Fruit fly (Drosophila melanogaster) Kc167 (cell line): Measurements from ENCODE around the gene dpr9.

Experiments
- Myc ChIP-seq: fragments of >200 bp; optimal IDR thresholded peaks from 2 replicates; lab custom pipeline; 2017; ENCODE audit warnings: missing external identifiers
- Sin3A ChIP-seq: fragments of >200 bp; optimal IDR thresholded peaks from 2 replicates; lab custom pipeline; 2018; ENCODE audit warnings: missing external identifiers
- h ChIP-seq: fragments of >200 bp; optimal IDR thresholded peaks from 3 replicates; lab custom pipeline; 2018; ENCODE audit warnings: missing external identifiers
- insv ChIP-seq: fragments of >200 bp; optimal IDR thresholded peaks from 3 replicates; lab custom pipeline; 2018; ENCODE audit warnings: missing external identifiers
- psq ChIP-seq: fragments of >200 bp; optimal IDR thresholded peaks from 2 replicates; lab custom pipeline; 2017; ENCODE audit warnings: missing external identifiers
- ttk ChIP-seq: sonication (Bioruptor generic); optimal IDR thresholded peaks from 2 replicates; lab custom pipeline; 2017; ENCODE audit warnings: missing external identifiers

The dpr9 gene

DNA sequence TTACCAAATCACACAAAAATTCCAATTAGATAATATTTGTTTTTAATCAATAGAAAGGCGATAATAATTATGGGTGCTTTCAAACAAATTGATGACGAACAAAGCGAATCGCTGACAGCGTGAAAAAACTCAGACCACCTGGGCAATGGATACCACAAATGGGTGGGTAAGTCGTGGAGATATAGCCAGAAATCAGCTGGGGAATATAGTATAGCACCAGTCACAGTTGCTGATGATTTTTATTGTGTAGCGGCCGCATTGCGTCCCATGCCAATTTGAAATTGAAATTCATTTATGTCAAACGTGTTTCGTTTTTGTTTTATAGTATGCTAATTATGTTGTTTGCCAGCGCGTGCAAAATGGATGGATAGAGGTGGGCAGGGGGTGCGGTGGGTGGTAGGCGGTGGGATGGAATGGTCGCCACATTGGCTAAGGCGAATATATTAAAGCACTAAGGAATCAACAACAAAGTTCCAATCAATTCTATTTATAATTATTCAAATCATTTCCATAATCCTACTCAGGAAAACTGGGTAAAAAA, 6.7 kb upstream of the dpr9 start:
- TF ChIP-seq Sin3A (no peak), psq (lab: Kevin White, UChicago) (no peak), Myc (no peak), insv (no peak), h (lab: Kevin White, UChicago) (no peak), ttk (lab: Kevin White, UChicago) (no peak)

DNA sequence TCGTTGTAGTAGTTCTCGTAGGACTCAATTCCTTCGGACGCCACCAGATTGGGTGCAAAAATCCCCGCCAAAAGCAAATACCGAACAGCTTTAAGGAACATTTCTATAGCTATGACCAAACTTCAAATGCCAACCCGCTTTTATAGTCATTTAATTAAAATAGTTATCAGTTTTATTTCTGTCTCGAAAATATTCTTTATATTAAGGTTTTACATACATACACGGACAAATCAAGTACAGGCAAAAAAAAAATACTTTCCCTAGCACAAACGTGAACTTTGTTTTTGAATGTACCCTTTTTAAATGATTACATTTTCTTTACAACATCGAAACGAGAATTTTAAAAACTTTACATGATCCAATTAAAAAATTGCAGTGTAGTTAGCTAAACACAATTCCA, 2.2 kb upstream of the dpr9 start, which contains the start of gene CG6974:
TSS of gene CG6974 (minus strand) at position 101 of the 400 bp plus-strand sequence.
- TF ChIP-seq h (lab: Kevin White, UChicago) = no peak
- TF ChIP-seq psq (lab: Kevin White, UChicago) = no peak
- no peak for TF ChIP-seq Myc
- TF ChIP-seq Sin3A = no peak
- TF ChIP-seq ttk (lab: Kevin White, UChicago) = no peak
- no peak for TF ChIP-seq insv

DNA sequence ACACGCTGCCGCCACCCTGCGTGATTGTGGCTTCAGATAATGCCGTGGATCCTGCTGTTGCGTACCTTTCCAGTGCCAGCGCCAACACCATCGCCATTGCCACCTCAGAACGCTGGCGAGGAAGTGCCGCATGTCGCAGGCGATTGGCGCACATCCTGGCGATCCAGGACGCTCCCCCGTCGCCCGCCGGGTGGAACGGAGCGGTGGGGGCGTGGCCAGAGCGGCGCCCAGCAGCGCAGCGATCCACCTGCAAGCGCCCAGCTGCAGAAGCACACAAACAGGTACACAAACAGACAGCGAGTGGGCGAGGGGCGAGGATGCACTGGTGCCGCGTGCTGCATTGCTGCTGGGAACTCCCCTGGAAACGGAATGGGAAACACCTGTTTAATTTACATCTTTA, 19.8 kb downstream of the dpr9 start:
- TF ChIP-seq insv = no peak
- TF ChIP-seq psq (lab: Kevin White, UChicago) = no peak
- TF ChIP-seq h (lab: Kevin White, UChicago) = no peak
- TF ChIP-seq Myc = no peak
- TF ChIP-seq ttk (lab: Kevin White, UChicago) = no peak
- TF ChIP-seq Sin3A = no peak

DNA sequence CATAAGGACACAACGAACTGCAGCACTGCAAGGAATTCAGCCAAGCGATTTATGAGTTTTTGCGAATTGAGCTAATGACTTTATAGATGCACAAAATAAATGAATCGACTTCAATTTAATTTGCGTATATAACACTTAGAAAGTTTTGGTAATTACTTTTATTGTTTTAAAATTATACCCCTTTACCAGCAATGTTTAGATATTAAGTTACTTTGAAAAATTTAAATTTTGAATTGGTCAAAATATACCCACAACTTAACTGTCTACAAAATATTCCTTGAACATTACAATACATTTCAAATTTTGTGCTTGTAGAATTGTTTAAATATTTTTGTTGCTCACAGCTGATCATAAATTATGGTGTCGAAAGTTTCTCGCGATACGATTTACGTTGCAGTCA, 39.9 kb downstream of the dpr9 start, which contains the start of gene RpL10Aa:
TSS of gene RpL10Aa (plus strand) at position 301 of the 400 bp plus-strand sequence.
- TF ChIP-seq psq (lab: Kevin White, UChicago) (no peak), Sin3A (no peak), insv (no peak), ttk (lab: Kevin White, UChicago) (no peak)

DNA sequence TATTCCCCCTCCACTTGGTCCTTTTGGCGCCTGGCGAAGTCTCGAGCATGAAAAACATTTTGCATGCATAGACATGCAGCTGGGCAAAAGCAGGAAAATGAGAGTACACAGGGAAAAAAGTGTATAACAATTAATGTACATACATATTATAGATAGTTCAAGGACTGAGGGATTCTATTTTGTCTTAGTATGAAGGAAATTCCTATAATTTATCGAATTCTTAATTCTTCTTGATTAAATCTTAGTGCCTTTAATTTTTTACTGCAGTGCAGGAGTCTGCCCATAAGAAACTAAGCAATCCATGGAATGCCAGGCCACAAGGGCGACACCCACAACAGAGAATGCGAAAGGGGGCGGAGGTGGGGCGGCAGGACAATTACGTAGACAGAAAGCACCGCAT, 45.3 kb downstream of the dpr9 start:
- no peak for TF ChIP-seq ttk (lab: Kevin White, UChicago)
- no peak for TF ChIP-seq Myc
- no peak for TF ChIP-seq insv

DNA sequence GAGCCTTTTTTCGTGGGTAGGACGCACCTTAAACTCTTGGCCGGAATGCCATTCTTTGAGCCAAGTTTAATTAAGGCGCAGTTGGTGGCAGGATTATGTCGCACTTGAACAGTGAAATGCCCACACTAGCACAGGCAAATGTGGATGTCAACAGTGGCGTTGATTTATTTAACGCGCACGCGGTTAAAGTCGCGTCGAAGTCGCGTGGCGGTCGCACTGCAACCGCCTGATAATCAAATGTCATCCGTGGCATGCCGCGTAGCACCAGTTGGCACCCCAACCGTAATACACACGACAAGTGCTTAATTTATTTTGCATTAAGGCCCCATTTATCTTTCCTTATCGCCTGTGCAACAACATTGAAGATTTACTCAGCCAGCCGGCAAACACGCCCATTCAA, 52.8 kb downstream of the dpr9 start:
- TF ChIP-seq Sin3A (no peak), Myc (no peak), ttk (lab: Kevin White, UChicago) (no peak), h (lab: Kevin White, UChicago) (no peak), insv (no peak), psq (lab: Kevin White, UChicago) (no peak)

DNA sequence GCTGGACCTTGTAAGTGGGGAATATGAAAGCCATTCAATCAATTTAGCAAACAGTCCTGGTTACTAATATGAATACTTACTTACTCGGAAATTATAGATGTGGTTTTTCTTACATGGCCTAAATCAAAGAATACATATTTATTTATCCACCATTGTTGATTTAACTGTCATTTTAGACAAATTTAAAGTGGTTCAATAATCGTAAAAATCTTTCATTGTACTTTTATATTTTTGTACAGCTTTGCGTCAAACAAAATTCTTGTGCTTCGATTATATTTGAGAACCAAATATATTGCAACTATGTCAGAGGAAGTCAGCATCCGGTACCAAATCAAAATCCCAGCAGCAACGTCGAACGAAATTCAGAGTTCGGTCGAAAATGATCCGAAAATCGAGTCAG, 62.5 kb downstream of the dpr9 start, which contains the start of gene CG14861:
TSS of gene CG14861 (plus strand) at position 301 of the 400 bp plus-strand sequence.
- TF ChIP-seq psq (lab: Kevin White, UChicago) (no peak), h (lab: Kevin White, UChicago) (no peak), Myc (no peak), Sin3A (no peak), ttk (lab: Kevin White, UChicago) (no peak), insv (no peak)
